Fruit fly (Drosophila melanogaster) whole organism, prepupa: ENCODE measurements around the gene CG4935.

Experiments
- Blimp-1 ChIP-seq: fragments of 200-800 bp; sonication (Bioruptor generic); optimal IDR thresholded peaks from 3 replicates; lab custom pipeline; 2017; ENCODE audit warnings: missing biosample characterization, missing genetic modification characterization, mild to moderate bottlenecking, moderate library complexity, missing genetic modification reagents
- CG10631 ChIP-seq: fragments of 200-800 bp; sonication (Bioruptor generic); optimal IDR thresholded peaks from 2 replicates; lab custom pipeline; 2016; ENCODE audit warnings: missing biosample characterization, missing genetic modification characterization
- CG10669 ChIP-seq: fragments of 200-800 bp; sonication (Bioruptor generic); optimal IDR thresholded peaks from 3 replicates; lab custom pipeline; 2018; ENCODE audit warnings: missing biosample characterization, mild to moderate bottlenecking, missing genetic modification characterization, moderate library complexity
- CG11762 ChIP-seq: fragments of 200-800 bp; sonication (Bioruptor generic); optimal IDR thresholded peaks from 3 replicates; lab custom pipeline; 2016; ENCODE audit warnings: missing biosample characterization, missing genetic modification characterization; ENCODE audit not compliant: insufficient read depth
- CG15336 ChIP-seq: fragments of 200-800 bp; sonication (Bioruptor generic); IDR thresholded peaks from 2 replicates; pipeline ENCODE4 v1.3.6; 2022; ENCODE audit warnings: missing biosample characterization, missing genetic modification characterization
- CG1621 ChIP-seq: fragments of 200-800 bp; sonication (Bioruptor generic); optimal IDR thresholded peaks from 3 replicates; lab custom pipeline; 2018; ENCODE audit warnings: missing biosample characterization, mild to moderate bottlenecking, missing genetic modification characterization
- CG16779 ChIP-seq: fragments of 200-800 bp; sonication (Bioruptor generic); optimal IDR thresholded peaks from 3 replicates; lab custom pipeline; 2017; ENCODE audit warnings: missing biosample characterization, mild to moderate bottlenecking, missing genetic modification characterization
- CG3032 ChIP-seq: fragments of 200-800 bp; optimal IDR thresholded peaks from 2 replicates; lab custom pipeline; 2019; ENCODE audit warnings: missing biosample characterization, mild to moderate bottlenecking, missing genetic modification characterization, moderate library complexity
- CG31627 ChIP-seq: fragments of 200-800 bp; sonication (Bioruptor generic); optimal IDR thresholded peaks from 3 replicates; lab custom pipeline; 2016; ENCODE audit warnings: missing biosample characterization, missing genetic modification characterization
- CG32006 ChIP-seq: fragments of 200-800 bp; sonication (Bioruptor generic); optimal IDR thresholded peaks from 3 replicates; lab custom pipeline; 2017; ENCODE audit warnings: missing biosample characterization, mild to moderate bottlenecking, missing genetic modification characterization
- CG3919 ChIP-seq: fragments of 200-800 bp; sonication (Bioruptor generic); optimal IDR thresholded peaks from 3 replicates; lab custom pipeline; 2016; ENCODE audit warnings: missing biosample characterization, missing genetic modification characterization
- CG4318 ChIP-seq: fragments of 200-800 bp; sonication (Bioruptor generic); optimal IDR thresholded peaks from 3 replicates; lab custom pipeline; 2017; ENCODE audit warnings: missing biosample characterization, mild to moderate bottlenecking, missing genetic modification characterization
- CG6276 ChIP-seq: fragments of 200-800 bp; sonication (Bioruptor generic); optimal IDR thresholded peaks from 2 replicates; lab custom pipeline; 2017; ENCODE audit warnings: missing biosample characterization, mild to moderate bottlenecking, missing genetic modification characterization
- CG6792 ChIP-seq: fragments of 200-800 bp; sonication (Bioruptor generic); optimal IDR thresholded peaks from 3 replicates; lab custom pipeline; 2016; ENCODE audit warnings: missing biosample characterization, missing genetic modification characterization
- CG6854 ChIP-seq: fragments of 200-800 bp; sonication (Bioruptor generic); optimal IDR thresholded peaks from 2 replicates; lab custom pipeline; 2017; ENCODE audit warnings: missing biosample characterization, mild to moderate bottlenecking, missing genetic modification characterization
- CG8119 ChIP-seq: fragments of 200-800 bp; sonication (Bioruptor generic); IDR thresholded peaks from 3 replicates; pipeline ENCODE4 v1.3.6; 2022; ENCODE audit warnings: missing biosample characterization, missing genetic modification characterization
- CG8319 ChIP-seq: fragments of 200-800 bp; sonication (Bioruptor generic); optimal IDR thresholded peaks from 3 replicates; lab custom pipeline; 2016; ENCODE audit warnings: missing biosample characterization, missing genetic modification characterization
- CG8632 ChIP-seq: fragments of 200-800 bp; sonication (Bioruptor generic); optimal IDR thresholded peaks from 3 replicates; lab custom pipeline; 2016; ENCODE audit warnings: missing biosample characterization, missing genetic modification characterization
- Eip75B ChIP-seq: fragments of 200-800 bp; sonication (Bioruptor generic); optimal IDR thresholded peaks from 3 replicates; lab custom pipeline; 2016; ENCODE audit warnings: missing biosample characterization, missing genetic modification characterization
- Ets21C ChIP-seq: fragments of 200-800 bp; sonication (Bioruptor generic); optimal IDR thresholded peaks from 3 replicates; lab custom pipeline; 2016; ENCODE audit warnings: missing biosample characterization, missing genetic modification characterization
- Ets96B ChIP-seq: fragments of 200-800 bp; optimal IDR thresholded peaks from 2 replicates; lab custom pipeline; 2019; ENCODE audit warnings: missing biosample characterization, mild to moderate bottlenecking, missing genetic modification characterization, moderate library complexity
- Gug ChIP-seq: fragments of 200-800 bp; sonication (Bioruptor generic); IDR thresholded peaks from 2 replicates; pipeline ENCODE4 v1.3.6; 2022; ENCODE audit warnings: missing biosample characterization, missing genetic modification characterization
- Hr38 ChIP-seq: sonication (Bioruptor generic); optimal IDR thresholded peaks from 2 replicates; lab custom pipeline; 2016; ENCODE audit warnings: missing biosample characterization, missing genetic modification characterization
- Hr39 ChIP-seq: fragments of 200-800 bp; sonication (Bioruptor generic); optimal IDR thresholded peaks from 2 replicates; lab custom pipeline; 2016; ENCODE audit warnings: missing biosample characterization, missing genetic modification characterization
- Hr4 ChIP-seq: fragments of 200-800 bp; sonication (Bioruptor generic); optimal IDR thresholded peaks from 3 replicates; lab custom pipeline; 2016; ENCODE audit warnings: missing biosample characterization, missing genetic modification characterization
- Lpt ChIP-seq: fragments of 200-800 bp; sonication (Bioruptor generic); optimal IDR thresholded peaks from 3 replicates; lab custom pipeline; 2016; ENCODE audit warnings: missing biosample characterization, missing genetic modification characterization
- OdsH ChIP-seq: fragments of 200-800 bp; sonication (Bioruptor generic); optimal IDR thresholded peaks from 3 replicates; lab custom pipeline; 2016; ENCODE audit warnings: missing biosample characterization, missing genetic modification characterization
- Sox102F ChIP-seq: fragments of 200-800 bp; sonication (Bioruptor generic); optimal IDR thresholded peaks from 2 replicates; lab custom pipeline; 2016; ENCODE audit warnings: missing biosample characterization, mild to moderate bottlenecking, missing genetic modification characterization
- Sox15 ChIP-seq: fragments of 200-800 bp; sonication (Bioruptor generic); optimal IDR thresholded peaks from 3 replicates; lab custom pipeline; 2016; ENCODE audit warnings: missing biosample characterization, missing genetic modification characterization
- achi ChIP-seq: fragments of 200-800 bp; sonication (Bioruptor generic); optimal IDR thresholded peaks from 3 replicates; lab custom pipeline; 2016; ENCODE audit warnings: missing biosample characterization, missing genetic modification characterization
- cyc ChIP-seq: fragments of 200-800 bp; sonication (Bioruptor generic); optimal IDR thresholded peaks from 3 replicates; lab custom pipeline; 2016; ENCODE audit warnings: missing biosample characterization, missing genetic modification characterization
- dac ChIP-seq: fragments of 200-800 bp; sonication (Bioruptor generic); optimal IDR thresholded peaks from 2 replicates; lab custom pipeline; 2017; ENCODE audit warnings: missing biosample characterization, mild to moderate bottlenecking, missing genetic modification characterization
- dsx ChIP-seq: fragments of 200-800 bp; optimal IDR thresholded peaks from 3 replicates; lab custom pipeline; 2019; ENCODE audit warnings: missing biosample characterization, mild to moderate bottlenecking, missing genetic modification characterization, moderate library complexity; ENCODE audit not compliant: poor library complexity, severe bottlenecking
- eg ChIP-seq: fragments of 200-800 bp; sonication (Bioruptor generic); IDR thresholded peaks from 3 replicates; pipeline ENCODE4 v1.3.6; 2022; ENCODE audit warnings: missing biosample characterization, missing genetic modification characterization
- fd59A ChIP-seq: fragments of 200-800 bp; sonication (Bioruptor generic); optimal IDR thresholded peaks from 2 replicates; lab custom pipeline; 2017; ENCODE audit warnings: missing biosample characterization, mild to moderate bottlenecking, missing genetic modification characterization, missing genetic modification reagents
- fd85E ChIP-seq: fragments of 200-800 bp; sonication (Bioruptor generic); optimal IDR thresholded peaks from 3 replicates; lab custom pipeline; 2016; ENCODE audit warnings: missing biosample characterization, missing genetic modification characterization
- fkh ChIP-seq: fragments of 200-800 bp; sonication (Bioruptor generic); optimal IDR thresholded peaks from 3 replicates; lab custom pipeline; 2017; ENCODE audit warnings: missing biosample characterization, mild to moderate bottlenecking, missing genetic modification characterization, moderate library complexity
- lz ChIP-seq: fragments of 200-800 bp; sonication (Bioruptor generic); optimal IDR thresholded peaks from 3 replicates; lab custom pipeline; 2016; ENCODE audit warnings: missing biosample characterization, missing genetic modification characterization
- pdm3 ChIP-seq: fragments of 200-800 bp; sonication (Bioruptor generic); optimal IDR thresholded peaks from 3 replicates; lab custom pipeline; 2016; ENCODE audit warnings: missing biosample characterization, missing genetic modification characterization
- spab ChIP-seq: fragments of 200-800 bp; sonication (Bioruptor generic); optimal IDR thresholded peaks from 2 replicates; lab custom pipeline; 2017; ENCODE audit warnings: missing biosample characterization, mild to moderate bottlenecking, missing genetic modification characterization, missing genetic modification reagents
- ss ChIP-seq, 2 experiments: fragments of 200-800 bp; sonication (Bioruptor generic); optimal IDR thresholded peaks; 2 replicates in 1 of 2; 3 replicates in 1 of 2; lab custom pipeline; 2017 to 2018; ENCODE audit warnings: mild to moderate bottlenecking in 2 of 2, missing biosample characterization in 2 of 2, missing genetic modification characterization in 2 of 2, moderate library complexity in 1 of 2

The CG4935 gene

DNA sequence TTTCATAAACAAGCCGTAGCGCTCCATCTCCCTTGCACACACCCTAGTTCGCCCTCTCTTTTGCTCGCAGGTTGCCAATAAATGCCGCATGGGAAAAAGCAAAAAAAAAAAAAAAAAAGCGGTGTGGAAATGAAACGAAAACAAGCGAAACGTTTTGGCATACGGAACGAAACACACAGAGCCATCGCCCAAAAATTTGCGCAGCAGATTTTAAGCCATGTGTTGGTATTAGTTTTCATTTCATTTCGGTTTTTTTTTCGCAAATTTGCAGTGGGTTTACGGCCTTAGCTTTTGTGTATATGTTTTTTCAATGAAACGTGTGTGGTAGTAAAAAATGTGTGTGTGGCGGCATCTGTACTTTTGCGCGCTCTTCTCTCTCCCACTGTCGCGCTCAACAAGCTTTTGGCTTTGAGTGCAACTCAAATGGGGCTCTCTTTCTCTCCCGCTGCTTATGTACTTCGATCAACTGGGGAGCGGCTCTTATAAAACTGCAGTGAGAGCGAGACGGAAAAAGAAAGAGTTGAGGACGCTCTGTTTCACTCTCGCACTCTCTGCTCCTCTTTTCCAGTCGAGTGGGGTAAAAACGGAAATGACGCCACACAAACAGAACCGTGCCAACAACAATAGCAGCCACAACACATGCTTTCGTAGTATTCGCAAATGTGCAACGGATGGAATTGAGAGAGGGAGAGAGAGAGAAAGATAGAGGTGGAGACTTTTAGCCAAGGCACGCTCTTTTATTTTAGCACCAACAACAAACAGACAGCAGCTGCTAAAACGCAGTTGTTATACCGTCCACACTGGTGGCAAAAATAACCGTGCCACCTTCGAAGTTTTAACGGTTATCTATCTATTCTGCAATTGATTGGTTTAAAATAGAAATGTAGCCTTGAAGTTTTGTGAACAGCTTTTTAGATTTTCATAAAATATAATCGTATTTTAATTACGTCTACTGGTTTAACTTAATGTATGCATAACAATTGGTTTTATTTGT lies 22.7 kb downstream of the CG4935 start (continued):
- TF ChIP-seq CG8319 (GFP tag; lab: Kevin White, UChicago), result peak; percentile 35
- TF ChIP-seq CG1621, result peak; percentile 28
- peak; percentile 52 for TF ChIP-seq CG3032 (tag; lab: Kevin White, UChicago)
- peak; percentile 75 for TF ChIP-seq Sox102F
- TF ChIP-seq Gug, result no peak
- TF ChIP-seq CG10631 (GFP tag; lab: Kevin White, UChicago), result peak; percentile 56
- peak; percentile 29 for TF ChIP-seq CG10669 (GFP tag; lab: Kevin White, UChicago)
- peak; percentile 58 for TF ChIP-seq cyc (GFP tag; lab: Kevin White, UChicago)
- no peak for TF ChIP-seq CG15336 (GFP tag; lab: Robert Waterston, UW)
- peak; percentile 31 for TF ChIP-seq fkh (GFP tag; lab: Kevin White, UChicago)
- TF ChIP-seq CG8632, result peak; percentile 44
- peak; percentile 26 for TF ChIP-seq CG4318 (GFP tag; lab: Kevin White, UChicago)
- peak; percentile 45 for TF ChIP-seq Lpt (GFP tag; lab: Kevin White, UChicago)
- peak; percentile 76 for TF ChIP-seq OdsH (GFP tag; lab: Kevin White, UChicago)
- no peak for TF ChIP-seq Hr38
- peak; percentile 74 for TF ChIP-seq Hr39 (GFP tag; lab: Kevin White, UChicago)
- peak; percentile 84 for TF ChIP-seq CG6854 (GFP tag; lab: Kevin White, UChicago)
- peak; percentile 32 for TF ChIP-seq Sox15
- peak; percentile 11 for TF ChIP-seq fd59A (GFP tag; lab: Kevin White, UChicago)
- TF ChIP-seq CG16779 (tag; lab: Kevin White, UChicago), result peak; percentile 68
- TF ChIP-seq Ets96B, result peak; percentile 54
- peak; percentile 46 for TF ChIP-seq spab (GFP tag; lab: Kevin White, UChicago)
- TF ChIP-seq lz (GFP tag; lab: Kevin White, UChicago), result peak; percentile 75
- peak; percentile 56 for TF ChIP-seq CG6792 (GFP tag; lab: Kevin White, UChicago)
- peak; percentile 67 for TF ChIP-seq fd85E (GFP tag; lab: Kevin White, UChicago)
- peak; percentile 49 for TF ChIP-seq Ets21C (GFP tag; lab: Kevin White, UChicago)
- TF ChIP-seq dsx (GFP tag; lab: Kevin White, UChicago), result peak; percentile 65
- no peak for TF ChIP-seq CG8119 (GFP tag; lab: Robert Waterston, UW)
- no peak for TF ChIP-seq eg (GFP tag; lab: Robert Waterston, UW)
- TF ChIP-seq ss (GFP tag; optimal IDR thresholded peaks at IDR 0.05; lab: Kevin White, UChicago), result peak in 1 of 2 experiments; percentile 69
- TF ChIP-seq CG3919 (GFP tag; lab: Kevin White, UChicago), result peak; percentile 69
- peak; percentile 58 for TF ChIP-seq CG6276 (GFP tag; lab: Kevin White, UChicago)
- TF ChIP-seq achi (GFP tag; lab: Kevin White, UChicago), result peak; percentile 66
- peak; percentile 58 for TF ChIP-seq Eip75B
- peak; percentile 54 for TF ChIP-seq CG11762 (GFP tag; lab: Kevin White, UChicago)
- TF ChIP-seq Hr4 (GFP tag; lab: Kevin White, UChicago), result peak; percentile 63
- TF ChIP-seq dac (GFP tag; lab: Kevin White, UChicago), result no peak
- peak; percentile 64 for TF ChIP-seq CG32006
- peak; percentile 53 for TF ChIP-seq Blimp-1 (GFP tag; lab: Kevin White, UChicago)
- peak; percentile 71 for TF ChIP-seq pdm3 (GFP tag; lab: Kevin White, UChicago)
- peak; percentile 68 for TF ChIP-seq CG31627
